Worm (Caenorhabditis elegans): ENCODE data around the gene C06G1.1.

The C06G1.1 gene

ce11 chrX:16647222-16647621 lies 14.1 kb downstream of the C06G1.1 start:
- no peak for TF ChIP-seq unc-62 (GFP tag; optimal IDR thresholded peaks at IDR 0.05)

ce11 chrX:16648773-16649172 lies 15.6 kb downstream of the C06G1.1 start:
- no peak for TF ChIP-seq unc-62 (GFP tag; optimal IDR thresholded peaks at IDR 0.05)

ce11 chrX:16650600-16650999 lies 17.4 kb downstream of the C06G1.1 start:
- TF ChIP-seq unc-62 (GFP tag; optimal IDR thresholded peaks at IDR 0.05): no peak

- no peak for TF ChIP-seq unc-62 (GFP tag; optimal IDR thresholded peaks at IDR 0.05)
Observed at ce11 chrX:16655283-16655682, 22.1 kb downstream of the C06G1.1 start.

- TF ChIP-seq unc-62 (GFP tag; optimal IDR thresholded peaks at IDR 0.05): no peak
Observed at ce11 chrX:16658309-16658708, 25.2 kb downstream of the C06G1.1 start.

ce11 chrX:16660268-16660667 lies 27.1 kb downstream of the C06G1.1 start:
- no peak for TF ChIP-seq unc-62 (GFP tag; optimal IDR thresholded peaks at IDR 0.05)

- TF ChIP-seq unc-62 (GFP tag; optimal IDR thresholded peaks at IDR 0.05): no peak
Observed at ce11 chrX:16662723-16663122, 29.6 kb downstream of the C06G1.1 start, which contains the start of gene F43B10.1. F43B10.1 (minus strand) TSS chrX:16662823.

- no peak for TF ChIP-seq unc-62 (GFP tag; optimal IDR thresholded peaks at IDR 0.05)
Observed at ce11 chrX:16667515-16667914, 34.4 kb downstream of the C06G1.1 start.

- TF ChIP-seq unc-62 (GFP tag; optimal IDR thresholded peaks at IDR 0.05): no peak
Observed at ce11 chrX:16669106-16669505, 36.0 kb downstream of the C06G1.1 start.

ce11 chrX:16671234-16671633 lies 38.1 kb downstream of the C06G1.1 start:
- TF ChIP-seq unc-62 (GFP tag; optimal IDR thresholded peaks at IDR 0.05): no peak

- no peak for TF ChIP-seq unc-62 (GFP tag; optimal IDR thresholded peaks at IDR 0.05)
Observed at ce11 chrX:16672661-16673060, 39.5 kb downstream of the C06G1.1 start.

- TF ChIP-seq unc-62 (GFP tag; optimal IDR thresholded peaks at IDR 0.05): no peak
Observed at ce11 chrX:16674632-16675031, 41.5 kb downstream of the C06G1.1 start, which contains the start of gene tag-343. tag-343 (minus strand) TSS chrX:16674732.

- no peak for TF ChIP-seq unc-62 (GFP tag; optimal IDR thresholded peaks at IDR 0.05)
Observed at ce11 chrX:16675712-16676111, 42.6 kb downstream of the C06G1.1 start.

ce11 chrX:16677672-16678071 lies 44.5 kb downstream of the C06G1.1 start, which contains the start of gene F22H10.3:
F22H10.3 (minus strand) TSS chrX:16677707.
- no peak for TF ChIP-seq unc-62 (GFP tag; optimal IDR thresholded peaks at IDR 0.05)

- no peak for TF ChIP-seq unc-62 (GFP tag; optimal IDR thresholded peaks at IDR 0.05)
Observed at ce11 chrX:16678097-16678496, 44.9 kb downstream of the C06G1.1 start.

ce11 chrX:16679117-16679590 lies 46.0 kb downstream of the C06G1.1 start, which contains the start of gene F22H10.2:
F22H10.2 (plus strand) TSS chrX:16679540.
- no peak for TF ChIP-seq unc-62 (GFP tag; optimal IDR thresholded peaks at IDR 0.05)

- TF ChIP-seq unc-62 (GFP tag; optimal IDR thresholded peaks at IDR 0.05): no peak
Observed at ce11 chrX:16681910-16682493, 48.9 kb downstream of the C06G1.1 start.
